Worm (Caenorhabditis elegans): ENCODE measurements around the gene dhs-5.
A peak's percentile ranks its signal among the peaks of the same experiment; 100 is the strongest.

dhs-5 gene

ce11 chrII:5416204-5416764, 37.4 kb upstream of the dhs-5 start, which contains the start of gene EEED8.2:
Gene EEED8.2 (plus strand): TSS chrII:5416714.
- TF ChIP-seq fkh-2 (tag; optimal IDR thresholded peaks at IDR 0.05) = no peak
- TF ChIP-seq ceh-9 (tag; optimal IDR thresholded peaks at IDR 0.05) = no peak
- peak; percentile 26 for TF ChIP-seq pha-4 (tag; optimal IDR thresholded peaks at IDR 0.05)

- no peak for TF ChIP-seq jun-1 (tag; optimal IDR thresholded peaks at IDR 0.05)
- no peak for TF ChIP-seq tbx-2 (tag; optimal IDR thresholded peaks at IDR 0.05)
- TF ChIP-seq nfya-1 (tag; optimal IDR thresholded peaks at IDR 0.05; ENCODE audit: insufficient read depth) = no peak
- no peak for TF ChIP-seq mml-1 (tag; optimal IDR thresholded peaks at IDR 0.05)
- TF ChIP-seq hmg-11 (tag; optimal IDR thresholded peaks at IDR 0.05) = no peak
- no peak for TF ChIP-seq ceh-9 (tag; optimal IDR thresholded peaks at IDR 0.05)
- TF ChIP-seq ztf-11 (tag; optimal IDR thresholded peaks at IDR 0.05) = no peak
- no peak for TF ChIP-seq sea-2 (GFP tag; optimal IDR thresholded peaks at IDR 0.05)
- TF ChIP-seq nhr-76 (tag; optimal IDR thresholded peaks at IDR 0.05) = no peak
- TF ChIP-seq ceh-28 (tag; optimal IDR thresholded peaks at IDR 0.05) = no peak
- TF ChIP-seq elt-2 (tag; optimal IDR thresholded peaks at IDR 0.05) = no peak
These were observed 35.7 kb upstream of the dhs-5 start for ce11 chrII:5417905-5418304.

ce11 chrII:5418317-5418716, 35.3 kb upstream of the dhs-5 start:
- TF ChIP-seq lin-15B (tag; optimal IDR thresholded peaks at IDR 0.05) (no peak), nhr-28 (tag; optimal IDR thresholded peaks at IDR 0.05) (no peak), R02D3.7 (tag; optimal IDR thresholded peaks at IDR 0.05) (no peak), mml-1 (tag; optimal IDR thresholded peaks at IDR 0.05) (no peak), pqm-1 (tag; optimal IDR thresholded peaks at IDR 0.05) (no peak), ceh-16 (tag; optimal IDR thresholded peaks at IDR 0.05) (no peak), fkh-2 (tag; optimal IDR thresholded peaks at IDR 0.05) (no peak), fkh-10 (GFP tag; optimal IDR thresholded peaks at IDR 0.05) (no peak), elt-1 (tag; optimal IDR thresholded peaks at IDR 0.05) (no peak), nhr-67 (tag; optimal IDR thresholded peaks at IDR 0.05) (no peak), nhr-23 (tag; optimal IDR thresholded peaks at IDR 0.05) (no peak), ama-1 (optimal IDR thresholded peaks at IDR 0.05) (no peak), egl-5 (tag; optimal IDR thresholded peaks at IDR 0.05) (no peak), nhr-76 (tag; optimal IDR thresholded peaks at IDR 0.05) (no peak), pha-4 (tag; optimal IDR thresholded peaks at IDR 0.05) (no peak), zag-1 (tag; optimal IDR thresholded peaks at IDR 0.05) (no peak), tbx-2 (tag; optimal IDR thresholded peaks at IDR 0.05) (no peak)

ce11 chrII:5418929-5419328, 34.7 kb upstream of the dhs-5 start, which contains the start of gene EEED8.15:
Gene EEED8.15 (plus strand): TSS chrII:5419229.
- no peak for TF ChIP-seq nhr-23 (tag; optimal IDR thresholded peaks at IDR 0.05)
- TF ChIP-seq elt-3 (tag; optimal IDR thresholded peaks at IDR 0.05) = no peak
- no peak for TF ChIP-seq snpc-4 (tag; optimal IDR thresholded peaks at IDR 0.05)
- no peak for TF ChIP-seq lin-39 (tag; optimal IDR thresholded peaks at IDR 0.05)
- no peak for TF ChIP-seq ceh-28 (tag; optimal IDR thresholded peaks at IDR 0.05)
- no peak for TF ChIP-seq fkh-10 (GFP tag; optimal IDR thresholded peaks at IDR 0.05)
- no peak for TF ChIP-seq fos-1 (tag; optimal IDR thresholded peaks at IDR 0.05)
- TF ChIP-seq R02D3.7 (tag; optimal IDR thresholded peaks at IDR 0.05) = no peak
- no peak for TF ChIP-seq nhr-12 (tag; optimal IDR thresholded peaks at IDR 0.05)
- no peak for TF ChIP-seq ceh-9 (tag; optimal IDR thresholded peaks at IDR 0.05)
- TF ChIP-seq nhr-43 (tag; optimal IDR thresholded peaks at IDR 0.05; ENCODE audit: poor library complexity, severe bottlenecking) = no peak

ce11 chrII:5420947-5421614, 32.6 kb upstream of the dhs-5 start, which contains the start of gene tofu-6:
Gene tofu-6 (plus strand): TSS chrII:5421248.
- TF ChIP-seq ceh-9 (tag; optimal IDR thresholded peaks at IDR 0.05) (no peak), fkh-10 (GFP tag; optimal IDR thresholded peaks at IDR 0.05) (no peak), elt-2 (tag; optimal IDR thresholded peaks at IDR 0.05) (no peak), nhr-11 (tag; optimal IDR thresholded peaks at IDR 0.05) (no peak), nhr-23 (tag; optimal IDR thresholded peaks at IDR 0.05) (no peak), nhr-12 (tag; optimal IDR thresholded peaks at IDR 0.05) (no peak), snpc-4 (tag; optimal IDR thresholded peaks at IDR 0.05) (no peak), ztf-11 (tag; optimal IDR thresholded peaks at IDR 0.05) (no peak), lin-39 (tag; optimal IDR thresholded peaks at IDR 0.05) (no peak), lsy-12 (tag; optimal IDR thresholded peaks at IDR 0.05) (no peak), unc-39 (tag; optimal IDR thresholded peaks at IDR 0.05) (no peak), daf-12 (tag; optimal IDR thresholded peaks at IDR 0.05) (no peak), skn-1 (tag; optimal IDR thresholded peaks at IDR 0.05) (no peak), nhr-43 (tag; optimal IDR thresholded peaks at IDR 0.05; ENCODE audit: poor library complexity, severe bottlenecking) (no peak), tbx-2 (tag; optimal IDR thresholded peaks at IDR 0.05) (no peak), nhr-77 (tag; optimal IDR thresholded peaks at IDR 0.05) (no peak), ceh-82 (tag; optimal IDR thresholded peaks at IDR 0.05) (no peak), pha-4 (tag; optimal IDR thresholded peaks at IDR 0.05) (peak; percentile 71), nhr-76 (tag; optimal IDR thresholded peaks at IDR 0.05) (no peak), nfya-1 (tag; optimal IDR thresholded peaks at IDR 0.05; ENCODE audit: insufficient read depth) (peak; percentile 45), ama-1 (optimal IDR thresholded peaks at IDR 0.05) (no peak), aly-2 (tag; optimal IDR thresholded peaks at IDR 0.05) (no peak), nhr-25 (tag; optimal IDR thresholded peaks at IDR 0.05) (peak; percentile 13), hmg-11 (tag; optimal IDR thresholded peaks at IDR 0.05) (no peak), ztf-4 (tag; optimal IDR thresholded peaks at IDR 0.05) (no peak), jun-1 (tag; optimal IDR thresholded peaks at IDR 0.05) (no peak)
